Fruit fly (Drosophila melanogaster): ENCODE results near the gene Actn.
A peak's percentile ranks its signal among the peaks of the same experiment; 100 is the strongest.

Gene Actn

DNA sequence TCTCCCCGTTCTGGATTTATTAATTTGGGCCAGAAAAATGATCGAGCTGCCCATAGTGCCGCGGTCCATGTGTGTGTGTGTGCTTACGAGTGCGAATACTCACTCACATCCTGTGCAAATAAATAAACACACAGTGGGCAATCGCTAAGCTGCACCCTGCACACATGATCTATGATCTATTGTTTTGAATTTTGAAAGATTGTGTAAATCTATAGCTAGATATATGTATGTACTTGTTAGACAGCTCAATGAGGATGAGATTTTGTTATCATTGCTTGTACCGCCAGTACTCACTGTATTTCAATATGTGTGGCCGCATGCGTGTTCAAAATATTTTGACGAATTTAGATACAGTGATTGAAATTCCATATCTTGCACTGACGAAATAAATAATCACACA lies 41.0 kb upstream of the Actn start (continued):
- TF ChIP-seq Gug (GFP tag; IDR thresholded peaks at IDR 0.05): peak; percentile 89
- TF ChIP-seq lz (GFP tag; optimal IDR thresholded peaks at IDR 0.05): peak; percentile 86
- peak; percentile 91 for TF ChIP-seq CG32006 (GFP tag; optimal IDR thresholded peaks at IDR 0.05)
- TF ChIP-seq CG11762 (GFP tag; optimal IDR thresholded peaks at IDR 0.05; ENCODE audit: insufficient read depth): peak; percentile 83
- peak; percentile 85 for TF ChIP-seq Lpt (GFP tag; optimal IDR thresholded peaks at IDR 0.05)
- peak; percentile 90 for TF ChIP-seq svp (GFP tag)
- no peak for TF ChIP-seq fd85E (GFP tag; optimal IDR thresholded peaks at IDR 0.05)
- peak; percentile 79 for TF ChIP-seq CG11902 (GFP tag; optimal IDR thresholded peaks at IDR 0.05)
- peak; percentile 80 for TF ChIP-seq CG6808 (GFP tag; optimal IDR thresholded peaks at IDR 0.05)
- no peak for TF ChIP-seq fkh (GFP tag; optimal IDR thresholded peaks at IDR 0.05)
- TF ChIP-seq pdm3 (GFP tag; optimal IDR thresholded peaks at IDR 0.05): peak; percentile 90
- peak; percentile 81 for TF ChIP-seq CG10631 (GFP tag; optimal IDR thresholded peaks at IDR 0.05)
- peak; percentile 87 for TF ChIP-seq net (GFP tag; optimal IDR thresholded peaks at IDR 0.05)
- TF ChIP-seq acj6 (GFP tag; optimal IDR thresholded peaks at IDR 0.05): peak; percentile 87
- peak; percentile 81 for TF ChIP-seq spab (GFP tag; optimal IDR thresholded peaks at IDR 0.05)

DNA sequence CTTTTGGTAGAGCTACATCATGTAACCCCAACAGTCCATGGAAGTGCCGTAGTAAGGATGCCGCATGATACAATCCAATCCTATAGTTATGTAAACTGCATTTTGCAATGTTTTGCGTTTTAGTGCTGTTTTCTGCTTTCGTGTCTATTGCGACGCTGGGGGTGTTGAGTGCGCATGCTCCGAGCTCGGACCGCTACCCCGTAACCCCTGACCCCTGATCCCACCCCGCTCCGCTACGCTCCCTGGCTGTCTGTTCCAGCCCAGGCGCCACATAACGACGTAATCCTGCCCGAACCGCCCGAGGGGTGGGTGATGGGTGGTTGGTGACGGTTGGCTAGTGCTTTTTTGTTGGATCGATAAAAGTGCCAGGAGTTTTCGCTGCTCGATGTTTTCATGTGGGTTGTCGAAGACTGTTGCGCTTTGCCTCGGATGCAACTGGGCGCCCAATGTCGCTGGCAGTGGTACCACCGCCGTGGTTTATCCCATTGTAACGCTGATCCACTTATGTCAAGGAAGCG lies 39.8 kb upstream of the Actn start:
- TF ChIP-seq Eip78C (GFP tag) (no peak), dsx (GFP tag; optimal IDR thresholded peaks at IDR 0.05; ENCODE audit: poor library complexity, severe bottlenecking) (no peak), Hr4 (GFP tag; optimal IDR thresholded peaks at IDR 0.05) (no peak), Eip75B (GFP tag; optimal IDR thresholded peaks at IDR 0.05) (no peak), Hr38 (GFP tag; optimal IDR thresholded peaks at IDR 0.05) (no peak), CG8319 (GFP tag; optimal IDR thresholded peaks at IDR 0.05) (no peak), lz (GFP tag; optimal IDR thresholded peaks at IDR 0.05) (no peak), CG16779 (tag; optimal IDR thresholded peaks at IDR 0.05) (no peak), net (GFP tag; optimal IDR thresholded peaks at IDR 0.05) (no peak), CG10669 (GFP tag; optimal IDR thresholded peaks at IDR 0.05) (no peak), Hr39 (GFP tag; optimal IDR thresholded peaks at IDR 0.05) (no peak), OdsH (GFP tag; optimal IDR thresholded peaks at IDR 0.05) (no peak), CG6854 (GFP tag; optimal IDR thresholded peaks at IDR 0.05) (no peak), eg (GFP tag; IDR thresholded peaks at IDR 0.05) (no peak), acj6 (GFP tag; optimal IDR thresholded peaks at IDR 0.05) (no peak), spab (GFP tag; optimal IDR thresholded peaks at IDR 0.05) (no peak), salr (GFP tag; optimal IDR thresholded peaks at IDR 0.05) (no peak)

DNA sequence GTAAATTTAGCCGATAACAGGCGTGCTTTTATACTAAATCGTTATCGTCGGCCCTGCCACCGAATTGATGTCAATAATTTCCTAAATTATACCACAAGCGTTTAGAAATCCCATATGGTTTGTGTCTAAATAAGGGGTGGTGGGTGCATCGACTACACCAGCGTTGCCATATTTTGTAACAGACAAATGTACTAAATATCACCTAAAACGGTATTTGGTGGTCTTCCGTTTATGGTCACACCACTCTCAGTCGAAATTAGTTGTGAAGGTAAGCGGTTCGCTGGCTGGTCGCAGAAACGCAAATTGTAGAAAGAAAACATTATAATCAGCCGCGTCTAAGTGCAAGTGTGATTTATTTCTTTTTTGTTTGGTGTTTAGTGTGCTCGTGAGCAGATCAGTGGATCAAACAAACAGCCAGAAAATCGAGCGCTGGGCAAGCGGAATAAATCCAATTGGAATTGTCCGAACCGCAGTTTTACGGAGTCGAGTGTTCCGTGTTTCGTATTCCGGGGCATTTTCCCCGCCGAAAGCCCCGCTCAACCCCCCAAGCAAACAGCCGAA lies 38.3 kb upstream of the Actn start, which contains the start of the genes CG16903 and Unc-76:
CG16903 (minus strand) TSS at position 39 of the 561 bp plus-strand sequence.
Unc-76 (plus strand) TSS at position 244 of the 561 bp plus-strand sequence.
- peak; percentile 34; the same call in 1 of the 3 replicates for TF ChIP-seq CG8119 (GFP tag; IDR thresholded peaks at IDR 0.05)
- no peak for TF ChIP-seq CG4318 (GFP tag; optimal IDR thresholded peaks at IDR 0.05)
- no peak for TF ChIP-seq CG34406 (GFP tag; optimal IDR thresholded peaks at IDR 0.05)
- peak; percentile 28 for TF ChIP-seq Ets96B (tag; optimal IDR thresholded peaks at IDR 0.05)
- no peak for TF ChIP-seq Eip93F (GFP tag; optimal IDR thresholded peaks at IDR 0.05)
- no peak for TF ChIP-seq acj6 (GFP tag; optimal IDR thresholded peaks at IDR 0.05)
- TF ChIP-seq esn (GFP tag; optimal IDR thresholded peaks at IDR 0.05): peak; percentile 17
- TF ChIP-seq CG6854 (GFP tag; optimal IDR thresholded peaks at IDR 0.05): peak; percentile 85
- no peak for TF ChIP-seq Met (GFP tag; optimal IDR thresholded peaks at IDR 0.05)
- peak; percentile 25 for TF ChIP-seq CG16779 (tag; optimal IDR thresholded peaks at IDR 0.05)
- peak; percentile 6 for TF ChIP-seq CG3919 (GFP tag; optimal IDR thresholded peaks at IDR 0.05)
- TF ChIP-seq CG1621 (tag; optimal IDR thresholded peaks at IDR 0.05): peak; percentile 51
- TF ChIP-seq Eip78C (GFP tag): peak; percentile 83
- 0 out of 3 replicates have a peak, but pooled peaks have one; percentile 26 for TF ChIP-seq CG6163 (GFP tag; IDR thresholded peaks at IDR 0.05)
- peak; percentile 70 for TF ChIP-seq svp (GFP tag)
- TF ChIP-seq Hr38 (GFP tag; optimal IDR thresholded peaks at IDR 0.05): no peak
- TF ChIP-seq fkh (GFP tag; optimal IDR thresholded peaks at IDR 0.05): peak; percentile 11
- no peak for TF ChIP-seq CG11902 (GFP tag; optimal IDR thresholded peaks at IDR 0.05)
- peak; percentile 41 to 54 for TF ChIP-seq ss (GFP tag; optimal IDR thresholded peaks at IDR 0.05)
- peak; percentile 59 for TF ChIP-seq dsx (GFP tag; optimal IDR thresholded peaks at IDR 0.05; ENCODE audit: poor library complexity, severe bottlenecking)
- peak; percentile 13 for TF ChIP-seq CG6808 (GFP tag; optimal IDR thresholded peaks at IDR 0.05)
- TF ChIP-seq Sox14 (GFP tag; optimal IDR thresholded peaks at IDR 0.05): peak; percentile 32
- peak; percentile 51 for TF ChIP-seq vri (GFP tag; optimal IDR thresholded peaks at IDR 0.05)
- TF ChIP-seq CG11762 (GFP tag; optimal IDR thresholded peaks at IDR 0.05; ENCODE audit: insufficient read depth): no peak
- no peak for TF ChIP-seq Blimp-1 (GFP tag; optimal IDR thresholded peaks at IDR 0.05)
- peak; percentile 27 for TF ChIP-seq CG3032 (tag; optimal IDR thresholded peaks at IDR 0.05)
- TF ChIP-seq CG15336 (GFP tag; IDR thresholded peaks at IDR 0.05): peak; percentile 30; the same call in 1 of the 2 replicates
- TF ChIP-seq CG31627 (GFP tag; optimal IDR thresholded peaks at IDR 0.05): no peak
- no peak for TF ChIP-seq OdsH (GFP tag; optimal IDR thresholded peaks at IDR 0.05)
- 0 out of 3 replicates have a peak, but pooled peaks have one; percentile 7 for TF ChIP-seq eg (GFP tag; IDR thresholded peaks at IDR 0.05)
- peak; percentile 21 for TF ChIP-seq lz (GFP tag; optimal IDR thresholded peaks at IDR 0.05)
